Worm (Caenorhabditis elegans) whole organism, L4/young adult: Measurements from ENCODE around the gene srt-35.
"Not testable (repeated sequence)": the region's sequence is repeated elsewhere in the genome, so short reads cannot be mapped to it uniquely, and the experiment has no call there.

ENCODE experiments used
- W03F9.2 ChIP-seq: fragments of 150-350 bp; optimal IDR thresholded peaks from 2 replicates; lab custom pipeline; 2014; ENCODE audit warnings: missing biosample characterization, missing genetic modification characterization
- dao-5 ChIP-seq: sonication (generic microtip); optimal IDR thresholded peaks from 2 replicates; lab custom pipeline; 2016; ENCODE audit warnings: missing genotype, missing genetic modification characterization, moderate library complexity, missing compliant biosample characterization
- him-1 ChIP-seq: sonication (generic microtip); optimal IDR thresholded peaks from 2 replicates; lab custom pipeline; 2016; ENCODE audit warnings: missing genotype, missing genetic modification reagents, missing genetic modification characterization, missing compliant biosample characterization

The srt-35 gene

ce11 chrV:4268213-4268612, 3.8 kb upstream of the srt-35 start, which contains the start of gene srt-36:
Gene srt-36 (minus strand): TSS chrV:4268313.
- not testable (repeated sequence) for TF ChIP-seq dao-5, him-1, W03F9.2 (tag; lab: Kevin White, UChicago)

DNA sequence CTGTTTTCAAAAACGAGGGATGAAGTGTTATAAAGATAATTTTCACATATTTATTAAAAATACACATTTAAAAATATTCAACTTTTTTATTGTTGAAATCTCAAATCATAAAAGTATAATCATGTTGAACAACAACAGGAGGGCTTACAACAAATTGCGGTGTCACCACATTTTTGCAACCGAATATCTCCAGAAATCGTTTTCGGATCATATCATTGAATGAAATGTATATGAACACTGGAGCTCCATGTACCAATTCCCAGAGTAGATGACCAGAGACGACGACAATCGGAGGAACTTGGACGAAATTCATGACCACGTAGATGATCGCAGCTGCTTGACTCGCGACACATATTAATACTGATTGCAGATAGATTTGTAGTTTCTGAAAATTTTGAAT, 3.0 kb downstream of the srt-35 start:
- TF ChIP-seq dao-5 (tag; lab: Kevin White, UChicago) (no peak), W03F9.2 (tag; lab: Kevin White, UChicago) (no peak), him-1 (tag; lab: Kevin White, UChicago) (no peak)

DNA sequence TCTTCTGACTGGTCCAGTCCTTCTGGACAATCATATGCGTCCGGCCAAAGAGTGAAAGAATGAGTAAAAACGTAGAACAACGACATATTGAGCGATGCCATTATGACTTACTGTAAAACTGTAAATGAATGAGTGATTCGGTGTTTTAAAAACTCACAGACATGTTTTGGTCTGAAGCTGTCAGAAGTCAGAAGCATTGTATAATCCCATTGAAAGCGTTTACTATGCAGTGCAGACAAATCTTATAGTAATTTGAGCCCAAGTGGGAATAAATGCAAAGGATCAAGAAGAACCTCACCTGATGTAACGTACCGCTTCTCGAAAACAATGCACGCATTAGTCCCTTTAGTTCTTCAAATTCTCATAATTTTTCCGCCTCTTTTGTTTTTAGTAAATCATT, 4.3 kb downstream of the srt-35 start, which contains the start of gene srt-3:
srt-3 (minus strand) TSS at position 101 of the 400 bp plus-strand sequence.
- TF ChIP-seq dao-5 (tag; lab: Kevin White, UChicago) (no peak), him-1 (tag; lab: Kevin White, UChicago) (no peak), W03F9.2 (tag; lab: Kevin White, UChicago) (no peak)

DNA sequence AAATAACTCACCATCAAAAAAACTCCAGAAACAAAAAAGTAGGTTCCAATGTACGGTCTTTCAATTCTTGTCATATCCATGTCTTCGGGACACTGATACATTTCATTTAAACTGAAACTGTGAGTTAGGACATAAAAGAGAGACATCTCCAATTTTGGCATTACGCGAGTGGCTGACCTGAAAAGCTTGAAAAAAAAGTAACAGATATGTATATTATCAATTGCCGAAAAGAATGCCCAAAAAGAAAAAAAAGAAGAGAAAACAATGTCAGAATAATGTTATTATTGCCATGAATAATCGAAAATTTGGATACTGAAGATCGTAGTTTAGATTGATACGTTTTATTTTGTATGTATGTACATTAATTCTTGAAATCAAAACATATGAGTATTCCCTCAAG, 7.9 kb downstream of the srt-35 start, which contains the start of gene srt-14:
srt-14 (minus strand) TSS at position 101 of the 400 bp plus-strand sequence.
- TF ChIP-seq W03F9.2 (tag; lab: Kevin White, UChicago) (no peak), dao-5 (tag; lab: Kevin White, UChicago) (no peak), him-1 (tag; lab: Kevin White, UChicago) (no peak)

DNA sequence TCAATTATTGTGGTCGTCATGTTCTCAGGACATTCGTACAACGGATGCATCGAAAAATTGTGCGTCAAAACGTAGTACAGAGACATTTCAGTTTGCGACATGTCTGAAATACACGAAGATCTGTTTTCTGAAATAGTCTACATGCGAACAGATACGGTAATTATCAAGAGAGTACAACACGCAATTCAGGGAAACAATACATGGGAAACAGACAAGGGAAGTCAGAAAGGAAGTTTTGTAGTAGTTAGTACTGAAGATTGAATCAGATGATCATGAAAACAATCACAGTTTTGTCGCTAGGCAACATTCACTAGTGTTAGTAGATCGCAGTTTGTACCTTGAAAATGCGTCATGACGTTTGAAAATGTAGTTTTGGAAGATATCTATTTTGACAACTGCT, 14.4 kb downstream of the srt-35 start, which contains the start of gene srt-13:
srt-13 (minus strand) TSS at position 101 of the 400 bp plus-strand sequence.
- TF ChIP-seq W03F9.2 (tag; lab: Kevin White, UChicago) (no peak), dao-5 (tag; lab: Kevin White, UChicago) (no peak), him-1 (tag; lab: Kevin White, UChicago) (no peak)

ce11 chrV:4248359-4248758, 16.1 kb downstream of the srt-35 start:
- no peak for TF ChIP-seq dao-5 (tag; lab: Kevin White, UChicago)
- TF ChIP-seq him-1 (tag; lab: Kevin White, UChicago) = no peak
- no peak for TF ChIP-seq W03F9.2 (tag; lab: Kevin White, UChicago)

DNA sequence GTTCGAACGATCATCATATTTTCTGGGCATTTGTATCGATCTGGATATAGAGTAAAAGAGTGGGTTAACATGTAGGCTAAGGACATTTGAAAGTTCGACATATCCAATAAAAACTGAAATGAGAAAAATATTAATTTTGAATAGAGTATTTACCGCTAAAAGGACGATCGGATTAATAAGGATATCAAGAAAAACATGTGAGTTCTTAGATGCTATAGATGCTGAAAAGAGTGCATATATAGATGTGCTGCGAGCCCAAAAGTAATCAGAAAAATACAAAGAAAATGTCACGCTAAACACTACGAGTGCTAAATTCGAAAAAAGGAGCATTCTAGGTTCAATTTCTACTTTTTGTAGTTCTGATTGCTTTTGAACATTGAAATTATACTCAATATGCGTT, 22.0 kb downstream of the srt-35 start, which contains the start of gene srt-12:
srt-12 (minus strand) TSS at position 101 of the 400 bp plus-strand sequence.
- TF ChIP-seq W03F9.2 (tag; lab: Kevin White, UChicago) = no peak
- no peak for TF ChIP-seq dao-5 (tag; lab: Kevin White, UChicago)
- no peak for TF ChIP-seq him-1 (tag; lab: Kevin White, UChicago)

- TF ChIP-seq dao-5 (tag; lab: Kevin White, UChicago) (no peak), W03F9.2 (tag; lab: Kevin White, UChicago) (no peak), him-1 (tag; lab: Kevin White, UChicago) (no peak)
Measured at ce11 chrV:4241555-4241954, 22.9 kb downstream of the srt-35 start.

DNA sequence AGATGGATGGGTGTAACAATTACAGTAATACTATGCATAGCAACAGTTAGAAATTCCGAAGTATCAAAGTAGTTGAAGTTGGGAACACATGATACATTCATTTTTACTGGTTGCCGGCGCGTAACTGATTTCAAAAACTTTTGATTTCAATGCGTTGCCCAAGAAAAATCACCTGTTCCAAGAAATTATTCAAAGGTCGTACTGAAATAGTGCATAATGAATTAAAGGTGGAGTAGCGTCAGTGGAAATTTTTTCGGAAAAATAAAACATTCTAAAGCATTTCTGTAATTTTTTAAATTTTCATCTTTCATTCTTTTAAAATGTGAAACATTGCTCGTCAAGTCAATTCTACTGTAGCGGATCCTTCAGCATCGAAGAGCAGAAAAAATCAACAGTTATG, 24.1 kb downstream of the srt-35 start, which contains the start of gene srh-204:
srh-204 (minus strand) TSS at position 101 of the 400 bp plus-strand sequence.
- TF ChIP-seq W03F9.2 (tag; lab: Kevin White, UChicago) = no peak
- TF ChIP-seq him-1 (tag; lab: Kevin White, UChicago) = no peak
- TF ChIP-seq dao-5 (tag; lab: Kevin White, UChicago) = no peak

- TF ChIP-seq W03F9.2 (tag; lab: Kevin White, UChicago) (no peak), him-1 (tag; lab: Kevin White, UChicago) (no peak), dao-5 (tag; lab: Kevin White, UChicago) (no peak)
Measured at ce11 chrV:4236118-4236517, 28.3 kb downstream of the srt-35 start, which contains the start of gene nlp-13. Gene nlp-13 (plus strand): TSS chrV:4236418.

- no peak for TF ChIP-seq dao-5 (tag; lab: Kevin White, UChicago)
- TF ChIP-seq him-1 (tag; lab: Kevin White, UChicago) = no peak
- TF ChIP-seq W03F9.2 (tag; lab: Kevin White, UChicago) = no peak
Measured at ce11 chrV:4219342-4219741, 45.1 kb downstream of the srt-35 start, which contains the start of gene nlp-9. Gene nlp-9 (plus strand): TSS chrV:4219642.

DNA sequence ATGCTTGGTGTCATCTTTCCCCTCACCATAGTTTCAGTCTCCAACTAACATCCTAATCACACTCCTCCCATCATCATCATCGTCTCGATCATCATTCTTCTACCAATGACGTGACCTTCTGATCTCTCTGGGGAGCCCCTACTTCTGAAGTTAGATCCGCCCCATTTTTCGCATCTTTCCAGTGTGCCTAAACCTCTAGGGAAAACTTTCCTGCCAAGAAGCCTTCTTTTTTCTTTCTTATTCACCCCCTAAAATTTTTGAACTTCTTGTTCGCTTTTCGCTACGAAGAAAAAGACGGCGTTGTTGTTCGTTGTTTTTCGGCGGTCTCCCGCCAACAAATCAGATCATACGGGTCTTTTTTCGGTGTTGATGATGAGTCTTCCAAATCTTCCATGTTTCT, 46.1 kb downstream of the srt-35 start:
- TF ChIP-seq W03F9.2 (tag; lab: Kevin White, UChicago) = no peak

DNA sequence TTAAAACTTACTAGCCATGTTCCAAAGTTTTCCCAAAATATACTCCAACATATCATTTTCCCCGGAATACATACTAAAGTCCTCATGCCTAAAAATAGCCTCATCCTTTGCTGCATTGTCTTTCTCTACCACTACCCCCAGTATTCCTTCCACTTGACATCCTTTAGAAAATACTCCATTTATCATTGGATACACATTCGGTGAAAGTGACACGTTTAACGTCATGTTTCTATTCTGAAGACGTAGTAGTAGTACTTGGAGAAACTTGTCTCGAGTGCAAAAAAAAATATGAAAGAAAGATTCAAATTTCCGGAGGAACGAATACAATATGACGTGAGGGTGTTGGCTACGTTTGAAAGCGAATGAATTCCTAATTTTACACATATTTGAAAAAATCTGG, 47.5 kb downstream of the srt-35 start:
- TF ChIP-seq W03F9.2 (tag; lab: Kevin White, UChicago) = no peak
- no peak for TF ChIP-seq dao-5 (tag; lab: Kevin White, UChicago)
- no peak for TF ChIP-seq him-1 (tag; lab: Kevin White, UChicago)

ce11 chrV:4215856-4216255, 48.6 kb downstream of the srt-35 start, which contains the start of gene H43I07.4:
Gene H43I07.4 (plus strand): TSS chrV:4216156.
- TF ChIP-seq him-1, dao-5, W03F9.2 (tag; lab: Kevin White, UChicago): not testable (repeated sequence)
